Worm (Caenorhabditis elegans) whole organism, L4 larva: ENCODE results near the gene pcp-2.

Experiments used
- dmd-9 ChIP-seq: fragments of 200-800 bp; sonication (Bioruptor generic); IDR thresholded peaks from 2 replicates; pipeline ENCODE4 v1.3.6; 2022; ENCODE audit warnings: missing genetic modification reagents, missing genetic modification characterization, missing compliant biosample characterization
- duxl-1 ChIP-seq: sonication (generic microtip); optimal IDR thresholded peaks from 2 replicates; lab custom pipeline; 2016; ENCODE audit warnings: mild to moderate bottlenecking, missing genetic modification characterization, moderate library complexity, missing compliant biosample characterization; ENCODE audit not compliant: poor library complexity
- dve-1 ChIP-seq: sonication (generic microtip); optimal IDR thresholded peaks from 2 replicates; lab custom pipeline; 2017; ENCODE audit warnings: antibody characterized with exemption, mild to moderate bottlenecking, missing genetic modification characterization, missing compliant biosample characterization; ENCODE audit not compliant: insufficient read depth
- mdl-1 ChIP-seq, 2 experiments: fragments of 150-350 bp in 1 of 2; sonication (generic microtip) in 1 of 2; optimal IDR thresholded peaks; 2 replicates each; lab custom pipeline; 2014 to 2017; ENCODE audit warnings: missing biosample characterization in 2 of 2, missing genetic modification characterization in 2 of 2
- nhr-237 ChIP-seq: sonication (generic microtip); optimal IDR thresholded peaks from 2 replicates; lab custom pipeline; 2017; ENCODE audit warnings: missing biosample characterization, missing genetic modification characterization
- nhr-6 ChIP-seq: fragments of 150-350 bp; optimal IDR thresholded peaks from 2 replicates; lab custom pipeline; 2014; ENCODE audit warnings: missing biosample characterization, missing genetic modification characterization

- no peak for TF ChIP-seq dmd-9 (GFP tag; lab: Robert Waterston, UW)
- TF ChIP-seq nhr-237 (tag; lab: Kevin White, UChicago): no peak
- TF ChIP-seq dve-1 (tag; lab: Kevin White, UChicago): no peak
- no peak for TF ChIP-seq mdl-1 (tag; optimal IDR thresholded peaks at IDR 0.05; lab: Kevin White, UChicago)
- no peak for TF ChIP-seq nhr-6 (tag; lab: Kevin White, UChicago)
- no peak for TF ChIP-seq duxl-1 (tag; lab: Kevin White, UChicago)
Measured at ce11 chrIV:9184547-9184946, 19.6 kb upstream of the pcp-2 start, which contains the start of gene C07C7.1.
